Fruit fly (Drosophila melanogaster): ENCODE data around the gene CG33303.

The CG33303 gene

dm6 chr2L:10372297-10372696, 3.3 kb downstream of the CG33303 start:
- TF ChIP-seq Fer1 (GFP tag; optimal IDR thresholded peaks at IDR 0.05): no peak
- no peak for TF ChIP-seq Dip3 (GFP tag; optimal IDR thresholded peaks at IDR 0.05)
- peak; percentile 13 for TF ChIP-seq da (GFP tag; optimal IDR thresholded peaks at IDR 0.05)
- TF ChIP-seq ac (GFP tag; optimal IDR thresholded peaks at IDR 0.05): no peak
- 0 out of 3 replicates have a peak, but pooled peaks have one; percentile 11 for TF ChIP-seq ase (GFP tag; IDR thresholded peaks at IDR 0.05)
- TF ChIP-seq Doc3 (GFP tag; IDR thresholded peaks at IDR 0.05; ENCODE audit: partially characterized antibody): 0 out of 3 replicates have a peak, but pooled peaks have one; percentile 32
- no peak for TF ChIP-seq Dek (tag; optimal IDR thresholded peaks at IDR 0.05)
- TF ChIP-seq CkIIα-i1 (GFP tag; IDR thresholded peaks at IDR 0.05): no peak
- TF ChIP-seq CG11723 (GFP tag; optimal IDR thresholded peaks at IDR 0.05): peak; percentile 18
- TF ChIP-seq otp (GFP tag; IDR thresholded peaks at IDR 0.05): no peak
- TF ChIP-seq Max (GFP tag; optimal IDR thresholded peaks at IDR 0.05): no peak
- TF ChIP-seq Ets97D (GFP tag; optimal IDR thresholded peaks at IDR 0.05): peak; percentile 11
- TF ChIP-seq CG17612 (GFP tag; IDR thresholded peaks at IDR 0.05): 0 out of 2 replicates have a peak, but pooled peaks have one; percentile 28
- TF ChIP-seq HLH4C (GFP tag; IDR thresholded peaks at IDR 0.05; ENCODE audit: partially characterized antibody): no peak
- TF ChIP-seq CoRest (tag; optimal IDR thresholded peaks at IDR 0.05): no peak
- no peak for TF ChIP-seq CG2678 (tag; optimal IDR thresholded peaks at IDR 0.05)
- peak; percentile 49 for TF ChIP-seq CG30020 (tag; optimal IDR thresholded peaks at IDR 0.05)
- TF ChIP-seq HmgD (GFP tag; optimal IDR thresholded peaks at IDR 0.05): no peak
- 0 out of 3 replicates have a peak, but pooled peaks have one; percentile 33 for TF ChIP-seq ci (GFP tag; IDR thresholded peaks at IDR 0.05)
- TF ChIP-seq pita (GFP tag; optimal IDR thresholded peaks at IDR 0.05): no peak
- peak; percentile 67 for TF ChIP-seq CG1603 (tag; optimal IDR thresholded peaks at IDR 0.05)
- no peak for TF ChIP-seq CG11695 (GFP tag; IDR thresholded peaks at IDR 0.05)
- no peak for TF ChIP-seq Scr (GFP tag; IDR thresholded peaks at IDR 0.05; ENCODE audit: partially characterized antibody)
- TF ChIP-seq zf30C (GFP tag; optimal IDR thresholded peaks at IDR 0.05): no peak
- 0 out of 3 replicates have a peak, but pooled peaks have one; percentile 35 for TF ChIP-seq CG11560 (tag; IDR thresholded peaks at IDR 0.05)
- no peak for TF ChIP-seq sim (GFP tag; IDR thresholded peaks at IDR 0.05)
- no peak for TF ChIP-seq bowl (GFP tag; IDR thresholded peaks at IDR 0.05)
- TF ChIP-seq pfk (GFP tag; optimal IDR thresholded peaks at IDR 0.05): peak; percentile 86
- 0 out of 3 replicates have a peak, but pooled peaks have one; percentile 28 for TF ChIP-seq dysf (GFP tag; IDR thresholded peaks at IDR 0.05)

dm6 chr2L:10366525-10366924, 9.0 kb downstream of the CG33303 start, which contains the start of gene CG5056:
CG5056 (plus strand) TSS chr2L:10366692.
- TF ChIP-seq CG7271 (tag; optimal IDR thresholded peaks at IDR 0.05) (peak; percentile 11), cato (GFP tag; optimal IDR thresholded peaks at IDR 0.05; ENCODE audit: borderline replicate concordance) (no peak), Taf1 (GFP tag; IDR thresholded peaks at IDR 0.05) (no peak), pita (GFP tag; optimal IDR thresholded peaks at IDR 0.05) (no peak), row (GFP tag; IDR thresholded peaks at IDR 0.05) (peak; percentile 86), peb (GFP tag; IDR thresholded peaks at IDR 0.05) (no peak), ind (GFP tag; optimal IDR thresholded peaks at IDR 0.05) (no peak), ERR (GFP tag; optimal IDR thresholded peaks at IDR 0.05) (no peak), mld (GFP tag; IDR thresholded peaks at IDR 0.05; ENCODE audit: partially characterized antibody) (no peak), CG30020 (tag; optimal IDR thresholded peaks at IDR 0.05) (peak; percentile 100), croc (GFP tag; conservative IDR thresholded peaks at IDR 0.05) (no peak), Neu2 (GFP tag; optimal IDR thresholded peaks at IDR 0.05; ENCODE audit: borderline replicate concordance) (no peak), Hmr (GFP tag; optimal IDR thresholded peaks at IDR 0.05) (no peak), D (optimal IDR thresholded peaks at IDR 0.05) (no peak), D (GFP tag; optimal IDR thresholded peaks at IDR 0.05) (peak; percentile 22), mirr (GFP tag; optimal IDR thresholded peaks at IDR 0.05) (no peak), gce (GFP tag; IDR thresholded peaks at IDR 0.05) (no peak), Blimp-1 (GFP tag; optimal IDR thresholded peaks at IDR 0.05) (no peak), CG6813 (GFP tag; optimal IDR thresholded peaks at IDR 0.05) (no peak), CG2875 (GFP tag; optimal IDR thresholded peaks at IDR 0.05) (no peak), ato (GFP tag; IDR thresholded peaks at IDR 0.05; ENCODE audit: partially characterized antibody) (no peak), btn (GFP tag; optimal IDR thresholded peaks at IDR 0.05) (no peak), cwo (GFP tag; optimal IDR thresholded peaks at IDR 0.05) (no peak), seq (GFP tag; IDR thresholded peaks at IDR 0.05) (no peak)

Data from whole organism, embryonic.